Fruit fly (Drosophila melanogaster) Kc167 (cell line): ENCODE measurements around the gene NaPi-III.

ENCODE experiments used
- Myc ChIP-seq: fragments of >200 bp; optimal IDR thresholded peaks from 2 replicates; lab custom pipeline; 2017; ENCODE audit warnings: missing external identifiers
- Sin3A ChIP-seq: fragments of >200 bp; optimal IDR thresholded peaks from 2 replicates; lab custom pipeline; 2018; ENCODE audit warnings: missing external identifiers
- h ChIP-seq: fragments of >200 bp; optimal IDR thresholded peaks from 3 replicates; lab custom pipeline; 2018; ENCODE audit warnings: missing external identifiers
- insv ChIP-seq: fragments of >200 bp; optimal IDR thresholded peaks from 3 replicates; lab custom pipeline; 2018; ENCODE audit warnings: missing external identifiers
- psq ChIP-seq: fragments of >200 bp; optimal IDR thresholded peaks from 2 replicates; lab custom pipeline; 2017; ENCODE audit warnings: missing external identifiers
- ttk ChIP-seq: sonication (Bioruptor generic); optimal IDR thresholded peaks from 2 replicates; lab custom pipeline; 2017; ENCODE audit warnings: missing external identifiers

Gene NaPi-III

DNA sequence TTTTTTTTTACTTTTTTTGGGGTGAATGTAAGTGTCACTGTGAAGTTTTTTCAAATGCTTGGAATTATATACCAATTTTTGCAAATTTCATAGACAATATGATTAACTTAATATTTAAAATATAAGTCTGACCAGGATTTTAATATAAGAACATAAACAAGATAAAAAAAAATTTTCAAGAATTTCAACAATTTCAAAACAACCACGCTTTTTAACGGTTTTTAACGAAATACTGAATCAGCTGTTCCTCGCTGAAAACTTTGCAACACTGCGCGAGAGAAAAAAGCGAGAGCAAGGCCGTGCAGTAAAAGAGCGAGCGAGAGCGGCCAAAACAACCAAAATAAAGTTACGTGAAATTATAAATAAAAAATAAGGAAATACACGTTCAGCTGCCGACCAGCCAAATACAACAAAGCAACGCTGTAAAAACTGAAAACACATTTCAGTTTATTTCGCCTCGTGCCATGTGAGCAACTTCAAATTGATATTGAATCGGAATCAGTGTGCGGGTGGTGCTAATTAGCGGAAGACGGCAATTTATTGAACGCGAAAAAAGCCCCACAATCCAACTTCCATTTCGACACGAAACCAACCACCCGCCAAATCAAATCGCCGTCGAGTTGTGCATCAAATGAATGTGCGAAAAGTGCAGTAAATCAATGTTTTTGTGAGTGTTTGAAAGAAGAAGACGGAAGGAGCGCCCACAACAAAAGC lies 26.8 kb upstream of the NaPi-III start, which contains the start of the genes CG46439, Iyd and CG33947:
TSS of gene CG46439 (minus strand) at position 51 of the 714 bp plus-strand sequence.
TSS of gene Iyd (minus strand) at position 51 of the 714 bp plus-strand sequence.
TSS of gene CG33947 (plus strand) at position 302 of the 714 bp plus-strand sequence.
- TF ChIP-seq Sin3A: no peak
- TF ChIP-seq Myc (lab: Kevin White, UChicago): no peak

DNA sequence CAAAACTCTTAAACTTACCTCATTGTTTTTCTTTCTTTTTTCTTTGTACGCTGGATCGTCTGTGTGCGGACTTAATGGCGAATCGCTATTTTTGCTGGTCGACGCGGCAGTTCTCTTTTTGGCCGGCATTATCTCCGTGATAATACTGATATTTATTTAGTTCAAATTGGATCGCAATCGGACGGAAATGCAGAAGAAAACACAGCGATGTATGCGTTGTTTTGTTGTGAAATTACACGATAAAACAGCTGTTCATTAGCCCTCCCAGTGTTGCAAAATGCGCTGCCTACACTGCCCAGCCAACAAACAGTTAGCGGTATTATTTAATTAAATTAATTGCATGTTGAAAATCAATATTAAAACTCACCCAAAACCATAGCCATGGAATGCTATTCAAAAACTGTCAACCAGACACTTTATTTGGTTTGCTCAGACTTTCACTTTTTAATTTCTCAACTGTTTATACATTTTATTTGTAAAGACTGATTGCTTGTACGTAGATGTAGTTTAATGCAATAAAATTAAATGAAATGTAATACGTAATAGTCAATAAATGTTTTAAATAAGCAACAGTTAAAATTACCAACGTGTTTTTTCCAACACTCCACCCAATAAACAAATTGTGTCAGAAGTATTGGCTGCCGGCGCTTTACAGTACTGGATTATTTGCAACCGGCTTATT lies 25.0 kb upstream of the NaPi-III start, which contains the start of the genes Irbp18 and APP-BP1:
TSS of gene Irbp18 (minus strand) at position 205 of the 682 bp plus-strand sequence.
TSS of gene APP-BP1 (plus strand) at position 431 of the 682 bp plus-strand sequence.
- TF ChIP-seq ttk (lab: Kevin White, UChicago): no peak
- TF ChIP-seq Myc (lab: Kevin White, UChicago): no peak
- no peak for TF ChIP-seq insv
- no peak for TF ChIP-seq Sin3A
- no peak for TF ChIP-seq h (lab: Kevin White, UChicago)
- no peak for TF ChIP-seq psq (lab: Kevin White, UChicago)

DNA sequence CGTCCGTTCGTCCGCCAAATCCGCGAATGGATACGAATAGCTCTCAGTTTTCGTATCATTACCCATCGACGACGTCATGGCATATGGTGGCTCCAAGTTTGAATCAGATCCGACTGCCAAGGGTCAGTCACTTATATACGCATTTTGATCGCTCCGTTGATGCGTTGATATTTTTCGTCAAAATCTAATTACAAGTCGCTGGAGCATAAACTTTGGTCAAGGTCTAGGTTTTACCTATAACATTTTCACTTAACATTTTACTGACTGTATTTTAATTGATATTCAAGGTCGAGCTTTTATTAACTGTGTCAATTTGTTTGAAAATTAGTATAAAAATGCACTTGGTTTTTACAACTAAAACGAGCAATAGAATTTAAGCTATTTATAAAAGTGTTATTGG lies 21.6 kb upstream of the NaPi-III start, which contains the start of gene Elo68beta:
TSS of gene Elo68beta (minus strand) at position 101 of the 400 bp plus-strand sequence.
- TF ChIP-seq Sin3A: no peak
- TF ChIP-seq Myc (lab: Kevin White, UChicago): no peak
- TF ChIP-seq h (lab: Kevin White, UChicago): no peak
- no peak for TF ChIP-seq insv
- no peak for TF ChIP-seq ttk (lab: Kevin White, UChicago)
- no peak for TF ChIP-seq psq (lab: Kevin White, UChicago)

DNA sequence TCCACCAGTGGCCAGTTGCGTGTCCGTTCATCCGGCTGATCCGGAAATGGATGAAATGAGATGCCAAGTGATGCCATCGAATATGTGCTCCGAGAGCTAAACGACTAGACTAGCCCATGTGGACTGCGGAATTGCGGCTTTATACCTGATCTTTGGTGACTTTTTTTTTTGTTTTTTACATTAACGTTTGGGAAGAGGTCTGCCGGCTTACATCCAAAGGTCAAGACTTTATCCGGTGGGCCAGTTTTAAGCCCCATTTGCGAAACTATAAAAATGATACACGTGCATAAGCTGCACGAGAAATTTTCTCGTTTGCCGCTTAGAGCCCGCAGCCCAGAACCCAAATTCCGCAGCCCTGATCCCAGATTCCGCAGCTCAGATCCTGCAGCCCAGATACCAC lies 20.2 kb upstream of the NaPi-III start, which contains the start of gene Elo68alpha:
TSS of gene Elo68alpha (minus strand) at position 101 of the 400 bp plus-strand sequence.
- TF ChIP-seq insv (no peak), ttk (lab: Kevin White, UChicago) (no peak), h (lab: Kevin White, UChicago) (no peak), Sin3A (no peak), Myc (lab: Kevin White, UChicago) (no peak), psq (lab: Kevin White, UChicago) (no peak)

DNA sequence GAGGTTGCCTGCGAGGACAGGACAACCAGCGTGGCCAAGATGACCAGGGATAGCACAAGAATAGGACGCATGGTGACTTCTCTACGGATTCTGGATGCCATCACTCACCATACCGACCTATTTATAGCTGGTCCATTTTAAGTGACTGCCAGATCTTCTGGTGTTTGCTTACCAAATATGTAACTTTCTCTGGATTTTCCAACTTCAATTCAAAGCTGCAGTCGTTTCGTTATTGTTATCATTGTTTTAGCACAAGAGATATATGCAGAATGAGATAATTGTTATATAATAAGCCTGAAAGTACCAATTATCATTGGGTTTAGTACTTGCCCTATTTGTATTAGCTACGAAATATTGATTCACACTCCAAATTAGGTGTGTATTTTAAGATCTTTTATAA lies 19.4 kb upstream of the NaPi-III start, which contains the start of gene CG32071:
TSS of gene CG32071 (minus strand) at position 101 of the 400 bp plus-strand sequence.
- no peak for TF ChIP-seq insv
- TF ChIP-seq ttk (lab: Kevin White, UChicago): no peak
- no peak for TF ChIP-seq h (lab: Kevin White, UChicago)
- no peak for TF ChIP-seq psq (lab: Kevin White, UChicago)
- no peak for TF ChIP-seq Sin3A
- TF ChIP-seq Myc (lab: Kevin White, UChicago): no peak

DNA sequence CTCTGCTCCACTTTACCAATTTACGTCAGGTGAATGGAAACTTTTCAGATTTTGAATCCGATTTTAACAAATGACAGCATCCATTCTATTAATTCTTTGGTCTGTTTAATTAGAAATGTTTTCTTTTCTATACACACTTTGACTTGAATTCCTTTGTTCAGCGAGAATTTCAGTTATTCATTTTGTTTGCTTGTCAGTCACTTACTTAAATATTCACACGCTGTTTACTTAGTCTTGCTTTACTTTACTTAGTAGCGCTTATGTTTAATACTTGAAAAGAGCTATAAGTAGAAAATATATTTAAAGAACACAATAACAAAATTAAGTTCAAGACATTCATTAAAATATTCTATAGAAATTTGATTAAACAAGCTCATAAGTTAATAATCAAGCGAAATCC lies 15.7 kb upstream of the NaPi-III start, which contains the start of gene CG32073:
TSS of gene CG32073 (minus strand) at position 151 of the 400 bp plus-strand sequence.
- TF ChIP-seq psq (lab: Kevin White, UChicago) (no peak), Myc (lab: Kevin White, UChicago) (no peak), Sin3A (no peak), insv (no peak), ttk (lab: Kevin White, UChicago) (no peak), h (lab: Kevin White, UChicago) (no peak)

DNA sequence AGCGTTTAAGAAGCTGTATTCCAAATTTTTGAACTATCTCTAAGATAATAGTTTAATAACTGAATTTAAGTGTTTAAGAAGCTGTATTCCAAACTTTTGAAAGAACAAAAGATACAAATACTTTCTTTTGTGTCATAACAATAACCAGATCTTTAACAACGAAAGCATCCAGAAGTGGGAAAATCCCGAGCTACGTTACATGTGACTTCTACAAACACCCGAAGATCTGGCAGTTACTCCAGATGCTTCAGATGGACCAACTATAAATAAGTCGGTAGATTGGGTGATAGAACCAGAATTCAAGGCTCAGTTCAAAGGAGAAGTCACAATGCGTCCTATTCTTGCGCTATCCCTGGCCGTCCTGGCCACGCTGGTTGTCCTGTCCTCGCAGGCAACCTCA lies 15.2 kb upstream of the NaPi-III start, which contains the start of gene CG12522:
TSS of gene CG12522 (plus strand) at position 301 of the 400 bp plus-strand sequence.
- TF ChIP-seq h (lab: Kevin White, UChicago) (no peak), Sin3A (no peak), insv (no peak), psq (lab: Kevin White, UChicago) (no peak), Myc (lab: Kevin White, UChicago) (no peak), ttk (lab: Kevin White, UChicago) (no peak)

DNA sequence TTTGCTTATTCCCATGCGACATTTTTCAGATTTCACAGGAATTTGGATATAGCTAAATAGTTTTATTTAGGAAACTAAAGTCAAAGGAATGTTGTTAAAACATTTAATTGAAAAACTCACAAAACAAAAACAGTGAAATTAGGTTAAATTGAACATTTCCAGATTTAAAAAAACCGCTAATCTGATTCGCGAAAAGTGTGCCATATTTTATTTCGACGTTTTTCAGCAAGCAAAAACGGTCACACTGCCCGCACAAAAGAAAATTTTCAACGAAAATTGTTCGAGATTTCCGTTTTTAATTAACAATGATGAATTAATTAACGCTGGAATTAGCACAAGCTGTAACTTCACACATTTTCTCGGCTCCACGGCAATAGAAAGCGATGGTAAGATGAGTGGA lies 13.7 kb upstream of the NaPi-III start, which contains the start of the genes CG34012 and emei:
TSS of gene CG34012 (minus strand) at position 52 of the 400 bp plus-strand sequence.
TSS of gene emei (plus strand) at position 237 of the 400 bp plus-strand sequence.
- TF ChIP-seq psq (lab: Kevin White, UChicago) (no peak), Myc (lab: Kevin White, UChicago) (no peak), insv (no peak), ttk (lab: Kevin White, UChicago) (no peak), Sin3A (no peak), h (lab: Kevin White, UChicago) (no peak)

DNA sequence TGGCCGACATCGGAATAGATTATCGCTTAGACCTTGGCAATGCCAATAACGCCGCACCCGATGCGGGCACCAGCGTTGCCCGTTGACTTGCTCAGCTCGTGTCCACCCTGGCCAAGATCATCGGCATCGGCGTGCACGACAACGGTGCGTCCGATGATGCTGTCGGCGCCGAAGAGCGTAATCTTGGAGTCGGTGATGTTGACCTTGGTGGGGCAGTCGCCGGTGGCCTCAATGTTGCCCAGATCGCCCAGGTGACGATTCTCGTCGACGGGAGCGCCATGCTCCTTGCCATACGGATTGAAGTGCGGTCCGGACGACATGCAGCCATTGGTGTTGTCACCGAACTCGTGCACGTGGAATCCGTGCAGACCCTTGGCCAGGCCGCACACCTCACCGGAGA lies 10.7 kb upstream of the NaPi-III start:
- TF ChIP-seq ttk (lab: Kevin White, UChicago) (no peak), Myc (lab: Kevin White, UChicago) (no peak), h (lab: Kevin White, UChicago) (no peak), insv (no peak), psq (lab: Kevin White, UChicago) (no peak), Sin3A (no peak)

DNA sequence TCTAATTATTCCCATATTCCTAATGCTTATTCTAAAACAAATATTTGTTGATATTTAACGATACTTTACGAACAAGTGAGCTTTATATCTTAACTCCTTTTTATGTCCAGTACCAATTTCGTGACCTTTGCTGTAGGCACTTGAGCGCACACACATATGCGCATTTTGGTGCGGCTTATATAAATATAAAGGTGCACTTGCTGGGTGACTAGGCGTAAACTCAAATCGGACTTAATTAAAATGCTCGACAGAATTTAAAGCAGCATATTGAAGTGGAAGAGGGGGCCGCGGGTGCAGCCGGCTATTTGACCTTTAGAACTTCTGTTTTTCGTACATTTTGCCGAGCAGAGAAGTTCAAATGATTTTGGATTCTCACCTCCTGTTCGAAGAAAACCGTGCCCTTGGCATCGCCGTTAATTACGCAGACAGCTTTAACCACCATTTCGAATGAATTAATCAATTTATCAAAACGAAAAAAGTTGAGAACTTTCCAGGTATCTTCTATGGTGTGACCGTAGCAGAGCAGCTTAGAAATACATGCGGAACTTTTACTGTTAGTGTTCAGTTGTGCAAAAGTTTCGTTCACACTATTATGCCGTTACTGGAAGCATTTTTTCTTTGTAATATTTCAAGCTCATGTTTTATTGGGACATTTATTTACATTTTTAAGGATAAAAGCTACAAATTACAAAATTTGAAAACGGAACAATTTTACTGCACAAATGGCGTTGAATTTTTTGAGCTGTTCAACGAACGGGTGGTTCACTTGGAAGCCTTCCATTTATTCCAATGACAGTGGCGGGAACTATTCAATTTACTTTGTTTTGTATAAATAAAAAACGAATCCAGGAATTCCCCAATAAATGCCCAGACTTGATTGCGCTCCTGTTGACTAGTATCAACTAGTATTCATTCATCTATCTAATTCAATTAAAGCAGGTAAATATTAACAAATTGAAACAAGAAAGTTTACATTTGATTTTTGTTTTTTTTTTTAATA lies 9.7 kb upstream of the NaPi-III start, which contains the start of gene Sod1:
TSS of gene Sod1 (minus strand) at position 543 of the 1,000 bp plus-strand sequence.
- no peak for TF ChIP-seq psq (lab: Kevin White, UChicago)
- no peak for TF ChIP-seq ttk (lab: Kevin White, UChicago)
- no peak for TF ChIP-seq Myc (lab: Kevin White, UChicago)
- no peak for TF ChIP-seq insv
- no peak for TF ChIP-seq Sin3A
- TF ChIP-seq h (lab: Kevin White, UChicago): no peak
